Fruit fly (Drosophila melanogaster) whole organism, prepupa: ENCODE measurements around the gene CG5509.
A peak's percentile ranks its signal among the peaks of the same experiment; 100 is the strongest.

Source experiments
- Blimp-1 ChIP-seq: fragments of 200-800 bp; sonication (Bioruptor generic); optimal IDR thresholded peaks from 3 replicates; lab custom pipeline; 2017; ENCODE audit warnings: missing biosample characterization, missing genetic modification characterization, mild to moderate bottlenecking, moderate library complexity, missing genetic modification reagents
- CG10631 ChIP-seq: fragments of 200-800 bp; sonication (Bioruptor generic); optimal IDR thresholded peaks from 2 replicates; lab custom pipeline; 2016; ENCODE audit warnings: missing biosample characterization, missing genetic modification characterization
- CG10669 ChIP-seq: fragments of 200-800 bp; sonication (Bioruptor generic); optimal IDR thresholded peaks from 3 replicates; lab custom pipeline; 2018; ENCODE audit warnings: missing biosample characterization, mild to moderate bottlenecking, missing genetic modification characterization, moderate library complexity
- CG11294 ChIP-seq: fragments of 200-800 bp; sonication (Bioruptor generic); IDR thresholded peaks from 2 replicates; pipeline ENCODE4 v1.3.6; 2022; ENCODE audit warnings: missing biosample characterization, missing genetic modification characterization
- CG11762 ChIP-seq: fragments of 200-800 bp; sonication (Bioruptor generic); optimal IDR thresholded peaks from 3 replicates; lab custom pipeline; 2016; ENCODE audit warnings: missing biosample characterization, missing genetic modification characterization; ENCODE audit not compliant: insufficient read depth
- CG11902 ChIP-seq: fragments of 200-800 bp; sonication (Bioruptor generic); optimal IDR thresholded peaks from 3 replicates; lab custom pipeline; 2016; ENCODE audit warnings: missing biosample characterization, missing genetic modification characterization
- CG1621 ChIP-seq: fragments of 200-800 bp; sonication (Bioruptor generic); optimal IDR thresholded peaks from 3 replicates; lab custom pipeline; 2018; ENCODE audit warnings: missing biosample characterization, mild to moderate bottlenecking, missing genetic modification characterization
- CG3919 ChIP-seq: fragments of 200-800 bp; sonication (Bioruptor generic); optimal IDR thresholded peaks from 3 replicates; lab custom pipeline; 2016; ENCODE audit warnings: missing biosample characterization, missing genetic modification characterization
- CG4318 ChIP-seq: fragments of 200-800 bp; sonication (Bioruptor generic); optimal IDR thresholded peaks from 3 replicates; lab custom pipeline; 2017; ENCODE audit warnings: missing biosample characterization, mild to moderate bottlenecking, missing genetic modification characterization
- CG6163 ChIP-seq: fragments of 200-800 bp; sonication (Bioruptor generic); IDR thresholded peaks from 3 replicates; pipeline ENCODE4 v1.3.6; 2022; ENCODE audit warnings: missing biosample characterization, missing genetic modification characterization
- CG6808 ChIP-seq: fragments of 200-800 bp; sonication (Bioruptor generic); optimal IDR thresholded peaks from 3 replicates; lab custom pipeline; 2017; ENCODE audit warnings: missing biosample characterization, missing genetic modification characterization, mild to moderate bottlenecking, moderate library complexity, missing genetic modification reagents
- CG6854 ChIP-seq: fragments of 200-800 bp; sonication (Bioruptor generic); optimal IDR thresholded peaks from 2 replicates; lab custom pipeline; 2017; ENCODE audit warnings: missing biosample characterization, mild to moderate bottlenecking, missing genetic modification characterization
- CG8319 ChIP-seq: fragments of 200-800 bp; sonication (Bioruptor generic); optimal IDR thresholded peaks from 3 replicates; lab custom pipeline; 2016; ENCODE audit warnings: missing biosample characterization, missing genetic modification characterization
- CG8632 ChIP-seq: fragments of 200-800 bp; sonication (Bioruptor generic); optimal IDR thresholded peaks from 3 replicates; lab custom pipeline; 2016; ENCODE audit warnings: missing biosample characterization, missing genetic modification characterization
- CG9139 ChIP-seq: fragments of 200-800 bp; sonication (Bioruptor generic); optimal IDR thresholded peaks from 3 replicates; lab custom pipeline; 2017; ENCODE audit warnings: missing biosample characterization, mild to moderate bottlenecking, missing genetic modification characterization
- Eip78C ChIP-seq: fragments of 200-800 bp; sonication (Bioruptor generic); peaks from one replicate; lab custom pipeline; 2016; ENCODE audit warnings: missing biosample characterization, missing genetic modification characterization
- Eip93F ChIP-seq: fragments of 200-800 bp; sonication (Bioruptor generic); optimal IDR thresholded peaks from 2 replicates; lab custom pipeline; 2016; ENCODE audit warnings: missing biosample characterization, mild to moderate bottlenecking, missing genetic modification characterization
- Ets96B ChIP-seq: fragments of 200-800 bp; optimal IDR thresholded peaks from 2 replicates; lab custom pipeline; 2019; ENCODE audit warnings: missing biosample characterization, mild to moderate bottlenecking, missing genetic modification characterization, moderate library complexity
- Gug ChIP-seq: fragments of 200-800 bp; sonication (Bioruptor generic); IDR thresholded peaks from 2 replicates; pipeline ENCODE4 v1.3.6; 2022; ENCODE audit warnings: missing biosample characterization, missing genetic modification characterization
- Hr38 ChIP-seq: sonication (Bioruptor generic); optimal IDR thresholded peaks from 2 replicates; lab custom pipeline; 2016; ENCODE audit warnings: missing biosample characterization, missing genetic modification characterization
- Hr39 ChIP-seq: fragments of 200-800 bp; sonication (Bioruptor generic); optimal IDR thresholded peaks from 2 replicates; lab custom pipeline; 2016; ENCODE audit warnings: missing biosample characterization, missing genetic modification characterization
- Hr4 ChIP-seq: fragments of 200-800 bp; sonication (Bioruptor generic); optimal IDR thresholded peaks from 3 replicates; lab custom pipeline; 2016; ENCODE audit warnings: missing biosample characterization, missing genetic modification characterization
- Lpt ChIP-seq: fragments of 200-800 bp; sonication (Bioruptor generic); optimal IDR thresholded peaks from 3 replicates; lab custom pipeline; 2016; ENCODE audit warnings: missing biosample characterization, missing genetic modification characterization
- Smox ChIP-seq: fragments of 200-800 bp; sonication (Bioruptor generic); optimal IDR thresholded peaks from 3 replicates; lab custom pipeline; 2016; ENCODE audit warnings: missing biosample characterization, missing genetic modification characterization
- Sox14 ChIP-seq: fragments of 200-800 bp; sonication (Bioruptor generic); optimal IDR thresholded peaks from 3 replicates; lab custom pipeline; 2016; ENCODE audit warnings: missing biosample characterization, missing genetic modification characterization
- Sox15 ChIP-seq: fragments of 200-800 bp; sonication (Bioruptor generic); optimal IDR thresholded peaks from 3 replicates; lab custom pipeline; 2016; ENCODE audit warnings: missing biosample characterization, missing genetic modification characterization
- acj6 ChIP-seq: fragments of 200-800 bp; sonication (Bioruptor generic); optimal IDR thresholded peaks from 3 replicates; lab custom pipeline; 2016; ENCODE audit warnings: missing biosample characterization, missing genetic modification characterization
- cyc ChIP-seq: fragments of 200-800 bp; sonication (Bioruptor generic); optimal IDR thresholded peaks from 3 replicates; lab custom pipeline; 2016; ENCODE audit warnings: missing biosample characterization, missing genetic modification characterization
- dsx ChIP-seq: fragments of 200-800 bp; optimal IDR thresholded peaks from 3 replicates; lab custom pipeline; 2019; ENCODE audit warnings: missing biosample characterization, mild to moderate bottlenecking, missing genetic modification characterization, moderate library complexity; ENCODE audit not compliant: poor library complexity, severe bottlenecking
- fd85E ChIP-seq: fragments of 200-800 bp; sonication (Bioruptor generic); optimal IDR thresholded peaks from 3 replicates; lab custom pipeline; 2016; ENCODE audit warnings: missing biosample characterization, missing genetic modification characterization
- net ChIP-seq: fragments of 200-800 bp; sonication (Bioruptor generic); optimal IDR thresholded peaks from 3 replicates; lab custom pipeline; 2016; ENCODE audit warnings: missing biosample characterization, missing genetic modification characterization
- salr ChIP-seq, 2 experiments: fragments of 200-800 bp; sonication (Bioruptor generic); optimal IDR thresholded peaks; 3 replicates each; lab custom pipeline; 2016 to 2018; ENCODE audit warnings: missing biosample characterization in 2 of 2, missing genetic modification characterization in 2 of 2, mild to moderate bottlenecking in 1 of 2
- spab ChIP-seq: fragments of 200-800 bp; sonication (Bioruptor generic); optimal IDR thresholded peaks from 2 replicates; lab custom pipeline; 2017; ENCODE audit warnings: missing biosample characterization, mild to moderate bottlenecking, missing genetic modification characterization, missing genetic modification reagents
- ss ChIP-seq, 2 experiments: fragments of 200-800 bp; sonication (Bioruptor generic); optimal IDR thresholded peaks; 2 replicates in 1 of 2; 3 replicates in 1 of 2; lab custom pipeline; 2017 to 2018; ENCODE audit warnings: mild to moderate bottlenecking in 2 of 2, missing biosample characterization in 2 of 2, missing genetic modification characterization in 2 of 2, moderate library complexity in 1 of 2
- svp ChIP-seq: fragments of 200-800 bp; sonication (Bioruptor generic); peaks from one replicate; lab custom pipeline; 2016; ENCODE audit warnings: missing biosample characterization, missing genetic modification characterization
- vri ChIP-seq: fragments of 200-800 bp; sonication (Bioruptor generic); optimal IDR thresholded peaks from 3 replicates; lab custom pipeline; 2016; ENCODE audit warnings: missing biosample characterization, mild to moderate bottlenecking, missing genetic modification characterization

Gene CG5509

dm6 chr3R:12448889-12449314 lies 3.4 kb upstream of the CG5509 start, which contains the start of gene CG18549 (continued):
- TF ChIP-seq CG11294 (GFP tag; lab: Robert Waterston, UW) (peak; percentile 100), CG8319 (GFP tag; lab: Kevin White, UChicago) (peak; percentile 99), CG6163 (GFP tag; lab: Robert Waterston, UW) (peak; percentile 100), CG8632 (GFP tag; lab: Kevin White, UChicago) (peak; percentile 100), dsx (GFP tag; lab: Kevin White, UChicago) (peak; percentile 100), salr (GFP tag; optimal IDR thresholded peaks at IDR 0.05; lab: Kevin White, UChicago) (peak; percentile 99 to 100), fd85E (GFP tag; lab: Kevin White, UChicago) (peak; percentile 98), CG10669 (GFP tag; lab: Kevin White, UChicago) (peak; percentile 100), Sox14 (peak; percentile 100), acj6 (GFP tag; lab: Kevin White, UChicago) (peak; percentile 100), Hr39 (GFP tag; lab: Kevin White, UChicago) (peak; percentile 100), Smox (GFP tag; lab: Kevin White, UChicago) (peak; percentile 100), Blimp-1 (GFP tag; lab: Kevin White, UChicago) (peak; percentile 99), Sox15 (GFP tag; lab: Kevin White, UChicago) (peak; percentile 99), cyc (GFP tag; lab: Kevin White, UChicago) (peak; percentile 100)

- TF ChIP-seq Hr39 (GFP tag; lab: Kevin White, UChicago) (no peak), CG11294 (GFP tag; lab: Robert Waterston, UW) (no peak), svp (peak; percentile 94), Eip78C (GFP tag; lab: Kevin White, UChicago) (peak; percentile 52), CG3919 (GFP tag; lab: Kevin White, UChicago) (peak; percentile 21), net (GFP tag; lab: Kevin White, UChicago) (peak; percentile 8), CG10669 (GFP tag; lab: Kevin White, UChicago) (peak; percentile 20), ss (GFP tag; optimal IDR thresholded peaks at IDR 0.05; lab: Kevin White, UChicago) (peak in 1 of 2 experiments; percentile 44), Hr4 (GFP tag; lab: Kevin White, UChicago) (no peak), CG6854 (GFP tag; lab: Kevin White, UChicago) (peak; percentile 2), CG1621 (no peak), CG11762 (no peak), CG6808 (GFP tag; lab: Kevin White, UChicago) (no peak), Hr38 (GFP tag; lab: Kevin White, UChicago) (no peak), CG4318 (no peak), CG9139 (peak; percentile 6), spab (GFP tag; lab: Kevin White, UChicago) (peak; percentile 1), Sox14 (peak; percentile 21), Ets96B (tag; lab: Kevin White, UChicago) (no peak)
These were observed 2.5 kb upstream of the CG5509 start for dm6 chr3R:12449617-12450242.

DNA sequence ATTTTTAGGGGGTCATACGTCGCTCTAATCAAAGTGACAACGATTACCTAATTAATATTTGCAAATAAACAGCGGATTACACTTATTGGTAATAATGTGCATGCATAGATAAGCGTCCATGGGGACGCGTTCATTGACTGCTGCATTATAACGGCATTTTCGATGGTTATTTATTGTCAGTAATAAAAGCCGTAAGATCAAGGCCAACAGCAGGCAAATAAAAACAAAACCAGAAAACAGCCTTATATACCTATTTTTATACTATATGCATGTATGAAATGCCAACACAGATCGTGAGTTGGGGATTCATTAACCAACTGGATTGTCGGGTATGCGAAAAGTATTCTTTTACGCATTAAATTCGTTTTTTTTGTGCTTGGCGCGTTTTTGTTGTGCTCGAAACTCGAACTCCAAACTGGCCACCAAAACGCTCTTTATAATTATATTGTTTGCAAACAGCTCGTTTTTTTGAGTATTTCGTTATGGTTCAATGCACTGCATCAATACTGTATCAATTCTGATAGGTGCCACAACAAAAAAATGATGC lies 1.5 kb upstream of the CG5509 start:
- TF ChIP-seq Gug (GFP tag; lab: Robert Waterston, UW): no peak
- TF ChIP-seq CG6854 (GFP tag; lab: Kevin White, UChicago): no peak
- no peak for TF ChIP-seq CG4318
- TF ChIP-seq Eip78C (GFP tag; lab: Kevin White, UChicago): peak; percentile 37
- peak; percentile 47 for TF ChIP-seq Eip93F (GFP tag; lab: Kevin White, UChicago)
- TF ChIP-seq CG11902 (GFP tag; lab: Kevin White, UChicago): no peak
- TF ChIP-seq vri (GFP tag; lab: Kevin White, UChicago): peak; percentile 81
- no peak for TF ChIP-seq Lpt (GFP tag; lab: Kevin White, UChicago)
- TF ChIP-seq CG10631: no peak
- TF ChIP-seq Smox (GFP tag; lab: Kevin White, UChicago): no peak
